Fruit fly (Drosophila melanogaster) whole organism, adult: ENCODE measurements around the gene CG14891.

Experiments used
- CG11617 ChIP-seq: fragments of 200-800 bp; sonication (Bioruptor generic); optimal IDR thresholded peaks from 2 replicates; lab custom pipeline; 2017; ENCODE audit warnings: mild to moderate bottlenecking, missing biosample characterization, missing genetic modification reagents, missing genetic modification characterization
- CG12768 ChIP-seq: fragments of 200-800 bp; sonication (Bioruptor generic); optimal IDR thresholded peaks from 2 replicates; lab custom pipeline; 2017; ENCODE audit warnings: missing biosample characterization, missing genetic modification characterization, mild to moderate bottlenecking, moderate library complexity, missing genetic modification reagents
- CG14711 ChIP-seq: fragments of 200-800 bp; sonication (Bioruptor generic); optimal IDR thresholded peaks from 2 replicates; lab custom pipeline; 2018; ENCODE audit warnings: missing biosample characterization, mild to moderate bottlenecking, missing genetic modification characterization, moderate library complexity
- CG1620 ChIP-seq: fragments of 200-800 bp; sonication (Bioruptor generic); optimal IDR thresholded peaks from 2 replicates; lab custom pipeline; 2016; ENCODE audit warnings: missing biosample characterization, missing genetic modification characterization
- CG33017 ChIP-seq: fragments of 200-800 bp; sonication (Bioruptor generic); optimal IDR thresholded peaks from 2 replicates; lab custom pipeline; 2018; ENCODE audit warnings: missing biosample characterization, mild to moderate bottlenecking, missing genetic modification characterization, moderate library complexity
- CG5204 ChIP-seq: fragments of 200-800 bp; sonication (Bioruptor generic); optimal IDR thresholded peaks from 2 replicates; lab custom pipeline; 2016; ENCODE audit warnings: missing biosample characterization, missing genetic modification characterization
- CG7045 ChIP-seq: fragments of 200-800 bp; sonication (Bioruptor generic); optimal IDR thresholded peaks from 2 replicates; lab custom pipeline; 2017; ENCODE audit warnings: missing biosample characterization, mild to moderate bottlenecking, missing genetic modification characterization
- CG7101 ChIP-seq: fragments of 200-800 bp; sonication (Bioruptor generic); optimal IDR thresholded peaks from 2 replicates; lab custom pipeline; 2018; ENCODE audit warnings: missing biosample characterization, mild to moderate bottlenecking, missing genetic modification characterization, moderate library complexity
- Clk ChIP-seq: fragments of 200-800 bp; sonication (Bioruptor generic); optimal IDR thresholded peaks from 2 replicates; lab custom pipeline; 2017; ENCODE audit warnings: missing biosample characterization, missing genetic modification characterization
- Crg-1 ChIP-seq: fragments of 200-800 bp; sonication (Bioruptor generic); optimal IDR thresholded peaks from 2 replicates; lab custom pipeline; 2016; ENCODE audit warnings: missing biosample characterization, missing genetic modification characterization
- Hr96 ChIP-seq: fragments of 200-800 bp; sonication (Bioruptor generic); optimal IDR thresholded peaks from 2 replicates; lab custom pipeline; 2016; ENCODE audit warnings: missing biosample characterization, missing genetic modification characterization
- Mnt ChIP-seq: fragments of 200-800 bp; sonication (Bioruptor generic); optimal IDR thresholded peaks from 2 replicates; lab custom pipeline; 2016; ENCODE audit warnings: missing biosample characterization, mild to moderate bottlenecking, missing genetic modification characterization
- bab1 ChIP-seq: fragments of 200-800 bp; sonication (Bioruptor generic); optimal IDR thresholded peaks from 3 replicates; lab custom pipeline; 2019; ENCODE audit warnings: missing biosample characterization, mild to moderate bottlenecking, missing genetic modification characterization, moderate library complexity
- cic ChIP-seq: fragments of 200-800 bp; sonication (Bioruptor generic); optimal IDR thresholded peaks from 2 replicates; lab custom pipeline; 2017; ENCODE audit warnings: missing biosample characterization, mild to moderate bottlenecking, missing genetic modification characterization, moderate library complexity
- cnc ChIP-seq, 2 experiments: fragments of >200 bp; optimal IDR thresholded peaks; 2 replicates each; lab custom pipeline; 2017
- kay ChIP-seq: fragments of 200-800 bp; sonication (Bioruptor generic); peaks from one replicate; lab custom pipeline; 2016; ENCODE audit warnings: missing biosample characterization, missing genetic modification characterization, borderline replicate concordance
- ovo ChIP-seq: fragments of 200-800 bp; sonication (Bioruptor generic); optimal IDR thresholded peaks from 2 replicates; lab custom pipeline; 2016; ENCODE audit warnings: missing biosample characterization, missing genetic modification characterization
- pad ChIP-seq: fragments of 200-800 bp; sonication (Bioruptor generic); optimal IDR thresholded peaks from 3 replicates; lab custom pipeline; 2017; ENCODE audit warnings: missing biosample characterization, missing genetic modification characterization, mild to moderate bottlenecking, moderate library complexity, missing genetic modification reagents
- tj ChIP-seq: fragments of 200-800 bp; sonication (Bioruptor generic); optimal IDR thresholded peaks from 3 replicates; lab custom pipeline; 2017; ENCODE audit warnings: missing biosample characterization, mild to moderate bottlenecking, missing genetic modification characterization, moderate library complexity
- toe ChIP-seq: fragments of 200-800 bp; sonication (Bioruptor generic); optimal IDR thresholded peaks from 2 replicates; lab custom pipeline; 2016; ENCODE audit warnings: missing biosample characterization, missing genetic modification characterization

Gene CG14891

dm6 chr3R:16569338-16569737 is 2.0 kb upstream of the CG14891 start:
- no peak for TF ChIP-seq CG5204 (GFP tag; lab: Kevin White, UChicago)
- no peak for TF ChIP-seq tj
- no peak for TF ChIP-seq Crg-1 (GFP tag; lab: Kevin White, UChicago)

dm6 chr3R:16570484-16570883 is 831 bp upstream of the CG14891 start:
- TF ChIP-seq CG12768 (GFP tag; lab: Kevin White, UChicago) (no peak), kay (GFP tag; lab: Kevin White, UChicago) (no peak), CG14711 (tag; lab: Kevin White, UChicago) (no peak), cnc (optimal IDR thresholded peaks at IDR 0.05; lab: Kevin White, UChicago) (no peak), Hr96 (GFP tag; lab: Kevin White, UChicago) (no peak), bab1 (GFP tag; lab: Kevin White, UChicago) (no peak), Crg-1 (GFP tag; lab: Kevin White, UChicago) (no peak), Clk (GFP tag; lab: Kevin White, UChicago) (no peak), CG5204 (GFP tag; lab: Kevin White, UChicago) (no peak), Mnt (GFP tag; lab: Kevin White, UChicago) (no peak), CG7101 (tag; lab: Kevin White, UChicago) (no peak), cic (no peak), tj (no peak), ovo (no peak), CG1620 (GFP tag; lab: Kevin White, UChicago) (no peak), CG11617 (GFP tag; lab: Kevin White, UChicago) (no peak), CG33017 (tag; lab: Kevin White, UChicago) (no peak)

DNA sequence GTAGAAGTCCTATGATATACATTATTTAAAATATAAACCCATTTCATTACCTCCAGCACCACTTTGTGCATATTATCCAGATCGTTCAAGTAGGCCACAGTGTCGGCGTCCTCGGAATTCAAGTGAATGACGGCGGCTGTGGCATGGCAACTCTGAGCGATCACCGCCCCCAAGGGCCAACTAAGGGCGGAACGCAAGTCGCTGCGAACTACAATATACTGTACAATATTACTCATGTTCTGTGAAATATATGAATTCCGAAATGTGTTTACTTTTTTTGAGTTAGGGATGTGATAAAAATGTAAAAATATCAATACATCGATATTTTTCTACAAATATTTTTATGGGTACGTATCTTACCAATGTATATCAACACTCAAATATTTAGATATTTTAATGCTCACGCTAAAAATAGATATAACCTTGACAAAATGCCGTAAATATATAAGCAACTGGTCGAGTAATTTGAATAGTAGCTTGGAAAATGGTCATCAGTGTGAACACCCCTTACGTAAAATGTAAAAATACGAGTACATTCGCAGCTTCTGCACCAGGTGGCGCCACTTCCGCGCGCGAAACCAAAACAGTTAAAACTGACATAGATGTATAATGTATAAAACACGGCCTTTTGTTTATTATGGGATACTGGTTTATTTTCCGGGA is 2.3 kb downstream of the CG14891 start, which contains the start of gene CG14903:
TSS of gene CG14903 (minus strand) at position 270 of the 663 bp plus-strand sequence.
- TF ChIP-seq CG7101 (tag; lab: Kevin White, UChicago) (no peak), CG12768 (GFP tag; lab: Kevin White, UChicago) (peak; percentile 11), tj (no peak), pad (GFP tag; lab: Kevin White, UChicago) (no peak), CG14711 (tag; lab: Kevin White, UChicago) (peak; percentile 55), CG11617 (GFP tag; lab: Kevin White, UChicago) (no peak), cnc (optimal IDR thresholded peaks at IDR 0.05; lab: Kevin White, UChicago) (no peak), Crg-1 (GFP tag; lab: Kevin White, UChicago) (no peak), bab1 (GFP tag; lab: Kevin White, UChicago) (no peak), CG5204 (GFP tag; lab: Kevin White, UChicago) (peak; percentile 16), cic (no peak), ovo (no peak), Hr96 (GFP tag; lab: Kevin White, UChicago) (peak; percentile 59), CG1620 (GFP tag; lab: Kevin White, UChicago) (peak; percentile 36), kay (GFP tag; lab: Kevin White, UChicago) (no peak), Mnt (GFP tag; lab: Kevin White, UChicago) (no peak), CG7045 (no peak), CG33017 (tag; lab: Kevin White, UChicago) (no peak), Clk (GFP tag; lab: Kevin White, UChicago) (no peak), toe (GFP tag; lab: Kevin White, UChicago) (peak; percentile 37)

DNA sequence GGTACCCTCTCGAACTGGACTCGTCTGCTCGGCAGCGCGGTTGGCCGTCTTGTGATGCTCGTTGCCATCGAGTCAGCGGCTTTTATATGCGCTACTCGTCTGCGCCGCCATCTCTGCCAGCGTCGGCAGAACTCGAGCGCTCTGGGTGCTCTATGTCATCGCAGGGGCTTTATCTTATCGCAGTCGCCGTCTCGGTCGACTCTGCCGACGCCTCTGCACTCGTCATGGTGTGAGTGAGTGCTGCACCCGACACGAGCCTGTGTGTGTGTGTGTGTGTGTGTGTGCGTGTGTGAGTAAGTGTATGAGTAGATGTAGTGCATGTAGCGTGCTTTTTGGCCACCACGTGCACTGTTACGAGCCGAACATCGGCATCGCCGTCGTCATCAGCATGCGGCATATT is 12.3 kb downstream of the CG14891 start, which contains the start of gene Scp2:
TSS of gene Scp2 (minus strand) at position 59 of the 400 bp plus-strand sequence.
- TF ChIP-seq toe (GFP tag; lab: Kevin White, UChicago), result no peak
- TF ChIP-seq CG14711 (tag; lab: Kevin White, UChicago), result no peak
- no peak for TF ChIP-seq Mnt (GFP tag; lab: Kevin White, UChicago)

DNA sequence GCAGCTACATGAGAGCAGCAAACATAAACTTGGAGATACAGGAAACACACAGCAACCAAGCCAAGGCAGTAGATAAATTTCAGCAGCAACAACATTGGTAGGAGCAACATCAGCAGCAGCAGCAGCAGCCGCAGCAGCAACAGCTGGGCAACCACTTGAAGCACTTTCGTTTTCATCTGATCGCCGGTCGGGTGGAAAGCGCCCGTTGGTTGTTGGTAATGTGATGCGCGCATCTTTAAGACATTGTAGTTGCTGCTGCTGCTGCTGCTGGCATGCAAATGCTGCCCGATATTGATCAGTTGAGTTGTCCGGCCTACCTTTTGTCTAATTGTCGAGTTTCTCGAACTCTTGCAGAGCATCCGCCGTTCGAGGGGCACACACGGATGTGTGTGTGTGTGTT is 20.1 kb downstream of the CG14891 start:
- TF ChIP-seq Crg-1 (GFP tag; lab: Kevin White, UChicago) (no peak), ovo (no peak), pad (GFP tag; lab: Kevin White, UChicago) (no peak), CG33017 (tag; lab: Kevin White, UChicago) (no peak), tj (no peak), CG1620 (GFP tag; lab: Kevin White, UChicago) (no peak), CG7101 (tag; lab: Kevin White, UChicago) (no peak), CG5204 (GFP tag; lab: Kevin White, UChicago) (no peak), kay (GFP tag; lab: Kevin White, UChicago) (no peak), bab1 (GFP tag; lab: Kevin White, UChicago) (no peak), CG11617 (GFP tag; lab: Kevin White, UChicago) (no peak), cnc (optimal IDR thresholded peaks at IDR 0.05; lab: Kevin White, UChicago) (no peak), CG12768 (GFP tag; lab: Kevin White, UChicago) (no peak), Hr96 (GFP tag; lab: Kevin White, UChicago) (no peak), Clk (GFP tag; lab: Kevin White, UChicago) (no peak), toe (GFP tag; lab: Kevin White, UChicago) (no peak), Mnt (GFP tag; lab: Kevin White, UChicago) (no peak), cic (no peak), CG14711 (tag; lab: Kevin White, UChicago) (no peak), CG7045 (no peak)
